Fruit fly (Drosophila melanogaster) whole organism, prepupa: Measurements from ENCODE around the gene Wdfy2.

Experiments
- CG11902 ChIP-seq: fragments of 200-800 bp; sonication (Bioruptor generic); optimal IDR thresholded peaks from 3 replicates; lab custom pipeline; 2016; ENCODE audit warnings: missing biosample characterization, missing genetic modification characterization
- CG1621 ChIP-seq: fragments of 200-800 bp; sonication (Bioruptor generic); optimal IDR thresholded peaks from 3 replicates; lab custom pipeline; 2018; ENCODE audit warnings: missing biosample characterization, mild to moderate bottlenecking, missing genetic modification characterization
- CG6276 ChIP-seq: fragments of 200-800 bp; sonication (Bioruptor generic); optimal IDR thresholded peaks from 2 replicates; lab custom pipeline; 2017; ENCODE audit warnings: missing biosample characterization, mild to moderate bottlenecking, missing genetic modification characterization
- Ets21C ChIP-seq: fragments of 200-800 bp; sonication (Bioruptor generic); optimal IDR thresholded peaks from 3 replicates; lab custom pipeline; 2016; ENCODE audit warnings: missing biosample characterization, missing genetic modification characterization
- Gug ChIP-seq: fragments of 200-800 bp; sonication (Bioruptor generic); IDR thresholded peaks from 2 replicates; pipeline ENCODE4 v1.3.6; 2022; ENCODE audit warnings: missing biosample characterization, missing genetic modification characterization
- Hr4 ChIP-seq: fragments of 200-800 bp; sonication (Bioruptor generic); optimal IDR thresholded peaks from 3 replicates; lab custom pipeline; 2016; ENCODE audit warnings: missing biosample characterization, missing genetic modification characterization
- Lpt ChIP-seq: fragments of 200-800 bp; sonication (Bioruptor generic); optimal IDR thresholded peaks from 3 replicates; lab custom pipeline; 2016; ENCODE audit warnings: missing biosample characterization, missing genetic modification characterization
- Sox102F ChIP-seq: fragments of 200-800 bp; sonication (Bioruptor generic); optimal IDR thresholded peaks from 2 replicates; lab custom pipeline; 2016; ENCODE audit warnings: missing biosample characterization, mild to moderate bottlenecking, missing genetic modification characterization
- acj6 ChIP-seq: fragments of 200-800 bp; sonication (Bioruptor generic); optimal IDR thresholded peaks from 3 replicates; lab custom pipeline; 2016; ENCODE audit warnings: missing biosample characterization, missing genetic modification characterization
- fd85E ChIP-seq: fragments of 200-800 bp; sonication (Bioruptor generic); optimal IDR thresholded peaks from 3 replicates; lab custom pipeline; 2016; ENCODE audit warnings: missing biosample characterization, missing genetic modification characterization

dm6 chr2L:10457191-10457899 is 34.3 kb downstream of the Wdfy2 start, which contains the start of the genes LManI and LManII:
- TF ChIP-seq fd85E (GFP tag; lab: Kevin White, UChicago), result no peak
- no peak for TF ChIP-seq Gug
- TF ChIP-seq Lpt (GFP tag; lab: Kevin White, UChicago), result no peak
- no peak for TF ChIP-seq acj6
- no peak for TF ChIP-seq CG6276 (GFP tag; lab: Kevin White, UChicago)
- no peak for TF ChIP-seq Sox102F (GFP tag; lab: Kevin White, UChicago)
- no peak for TF ChIP-seq Ets21C (GFP tag; lab: Kevin White, UChicago)
- no peak for TF ChIP-seq Hr4
- no peak for TF ChIP-seq CG11902 (GFP tag; lab: Kevin White, UChicago)
- TF ChIP-seq CG1621, result no peak
